Worm (Caenorhabditis elegans): ENCODE data around the gene F27D9.12.

Gene F27D9.12

ce11 chrX:7655469-7656003, 1.2 kb downstream of the F27D9.12 start:
- no peak for TF ChIP-seq ceh-83 (GFP tag; optimal IDR thresholded peaks at IDR 0.05)
- TF ChIP-seq cnd-1 (tag; optimal IDR thresholded peaks at IDR 0.05): no peak
- peak; percentile 46 for TF ChIP-seq zip-8 (tag; optimal IDR thresholded peaks at IDR 0.05)
- peak; percentile 79 for TF ChIP-seq ces-1 (GFP tag; optimal IDR thresholded peaks at IDR 0.05)

DNA sequence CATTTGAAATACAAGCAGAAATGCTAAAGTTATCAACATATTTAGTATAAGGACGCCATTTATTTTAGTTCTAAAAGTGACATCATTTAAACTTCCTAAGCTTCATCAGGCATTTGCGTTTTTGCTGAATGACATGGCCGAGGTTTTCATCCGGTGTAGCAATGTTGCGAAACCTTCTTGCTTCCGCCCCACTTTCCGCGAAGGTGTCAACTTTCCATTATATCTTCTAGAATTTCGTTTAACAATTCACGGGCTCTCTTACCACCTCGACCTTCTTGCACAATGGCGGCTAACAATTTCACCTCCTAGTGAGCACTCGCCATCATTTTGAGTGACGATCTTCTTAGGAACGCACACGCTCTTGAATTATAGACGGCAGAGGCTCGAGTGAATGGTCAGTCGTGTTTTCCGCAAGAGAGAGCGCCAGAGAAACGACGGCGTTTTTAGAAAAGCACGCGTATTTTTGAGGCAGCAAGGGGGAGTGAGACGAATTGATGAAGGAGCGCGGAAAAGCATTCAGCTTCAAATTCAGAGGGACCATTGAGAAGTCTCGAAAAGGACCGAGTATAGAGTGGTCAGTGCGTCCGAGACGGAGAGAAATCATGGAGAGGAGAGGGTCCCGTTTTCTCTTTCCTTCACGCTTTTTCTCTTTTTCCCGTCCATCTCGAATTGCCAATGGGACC, 2.9 kb downstream of the F27D9.12 start:
- TF ChIP-seq unc-120 (tag; optimal IDR thresholded peaks at IDR 0.05; ENCODE audit: poor library complexity, severe bottlenecking) (peak; percentile 25), flh-1 (GFP tag; optimal IDR thresholded peaks at IDR 0.05) (no peak), ces-1 (GFP tag; optimal IDR thresholded peaks at IDR 0.05) (peak; percentile 32), drap-1 (GFP tag; optimal IDR thresholded peaks at IDR 0.05) (no peak)

ce11 chrX:7652308-7652707, 4.5 kb downstream of the F27D9.12 start:
- TF ChIP-seq nhr-76 (tag; optimal IDR thresholded peaks at IDR 0.05): no peak
- TF ChIP-seq nhr-237 (tag; optimal IDR thresholded peaks at IDR 0.05): no peak
- no peak for TF ChIP-seq M03D4.4 (tag; optimal IDR thresholded peaks at IDR 0.05)
- TF ChIP-seq drap-1 (GFP tag; optimal IDR thresholded peaks at IDR 0.05): no peak
- TF ChIP-seq ces-1 (GFP tag; optimal IDR thresholded peaks at IDR 0.05): no peak
- TF ChIP-seq lin-32 (GFP tag; optimal IDR thresholded peaks at IDR 0.05): no peak
- TF ChIP-seq bed-3 (GFP tag; optimal IDR thresholded peaks at IDR 0.05): no peak
- TF ChIP-seq unc-62 (GFP tag; optimal IDR thresholded peaks at IDR 0.05): no peak
- no peak for TF ChIP-seq tbx-8 (GFP tag; optimal IDR thresholded peaks at IDR 0.05)
- no peak for TF ChIP-seq sem-2 (GFP tag; optimal IDR thresholded peaks at IDR 0.05)
- TF ChIP-seq mab-5 (tag; optimal IDR thresholded peaks at IDR 0.05): no peak
- no peak for TF ChIP-seq pha-4 (tag; optimal IDR thresholded peaks at IDR 0.05)
- TF ChIP-seq ham-2 (GFP tag; optimal IDR thresholded peaks at IDR 0.05): no peak
- TF ChIP-seq hlh-1 (tag; optimal IDR thresholded peaks at IDR 0.05): no peak

DNA sequence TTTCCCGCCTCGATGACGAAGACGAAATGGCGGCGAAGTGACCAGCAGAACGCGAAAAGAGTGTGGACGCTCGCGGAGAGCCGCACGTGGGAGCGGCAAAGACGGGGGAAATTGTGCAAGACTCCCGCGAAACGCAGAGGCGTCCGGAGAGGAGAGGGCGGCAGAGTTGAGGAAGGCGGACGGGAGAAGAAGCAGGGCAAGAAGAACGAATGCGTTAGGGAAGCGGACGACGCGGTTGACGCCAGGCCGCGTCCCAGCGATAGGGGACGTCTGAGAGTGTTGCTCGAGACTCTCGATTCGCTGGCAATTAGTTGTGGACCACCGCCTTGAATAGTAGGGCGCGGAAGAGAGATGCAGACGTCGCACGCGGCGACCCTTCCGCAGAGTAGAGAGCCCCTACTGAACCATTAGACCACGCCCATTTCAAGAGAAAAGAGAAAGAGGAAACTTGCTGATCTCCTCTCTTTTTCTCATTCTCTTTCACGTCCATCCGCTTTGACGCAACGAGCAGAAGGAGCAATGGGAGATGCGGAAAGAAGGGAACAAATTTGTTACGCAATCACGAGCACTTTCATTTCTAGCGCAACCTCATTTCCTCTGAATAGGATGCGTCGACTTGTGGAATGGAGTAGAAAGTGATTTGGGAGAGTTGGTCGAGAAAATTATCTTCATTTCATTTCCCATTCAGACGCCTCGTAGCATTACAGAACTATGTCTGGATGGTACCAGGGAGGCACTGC, 5.4 kb downstream of the F27D9.12 start:
- no peak for TF ChIP-seq nhr-28 (tag; optimal IDR thresholded peaks at IDR 0.05)
- no peak for TF ChIP-seq nhr-2 (tag; optimal IDR thresholded peaks at IDR 0.05)
- no peak for TF ChIP-seq flh-1 (GFP tag; optimal IDR thresholded peaks at IDR 0.05)
- no peak for TF ChIP-seq elt-3 (tag; optimal IDR thresholded peaks at IDR 0.05)
- no peak for TF ChIP-seq nhr-237 (tag; optimal IDR thresholded peaks at IDR 0.05)
- peak; percentile 73 for TF ChIP-seq zip-8 (tag; optimal IDR thresholded peaks at IDR 0.05)
- TF ChIP-seq ces-1 (GFP tag; optimal IDR thresholded peaks at IDR 0.05): peak; percentile 86
- no peak for TF ChIP-seq tbx-8 (GFP tag; optimal IDR thresholded peaks at IDR 0.05)
- no peak for TF ChIP-seq mab-5 (tag; optimal IDR thresholded peaks at IDR 0.05)
- no peak for TF ChIP-seq sptf-1 (tag; optimal IDR thresholded peaks at IDR 0.05)
- no peak for TF ChIP-seq sem-2 (GFP tag; optimal IDR thresholded peaks at IDR 0.05)
- TF ChIP-seq mls-2 (tag; optimal IDR thresholded peaks at IDR 0.05): peak; percentile 38
- no peak for TF ChIP-seq ceh-43 (GFP tag; optimal IDR thresholded peaks at IDR 0.05)
- TF ChIP-seq cnd-1 (tag; optimal IDR thresholded peaks at IDR 0.05): no peak
- no peak for TF ChIP-seq ham-2 (GFP tag; optimal IDR thresholded peaks at IDR 0.05)
- no peak for TF ChIP-seq elt-1 (tag; optimal IDR thresholded peaks at IDR 0.05; ENCODE audit: borderline replicate concordance, insufficient read depth)
- TF ChIP-seq lin-32 (GFP tag; optimal IDR thresholded peaks at IDR 0.05): no peak
- no peak for TF ChIP-seq pha-4 (tag; optimal IDR thresholded peaks at IDR 0.05)
- no peak for TF ChIP-seq snpc-4 (tag; optimal IDR thresholded peaks at IDR 0.05)
- TF ChIP-seq nhr-12 (tag; optimal IDR thresholded peaks at IDR 0.05): no peak
- peak; percentile 27 for TF ChIP-seq bed-3 (GFP tag; optimal IDR thresholded peaks at IDR 0.05)
- no peak for TF ChIP-seq ceh-39 (tag; optimal IDR thresholded peaks at IDR 0.05)
- no peak for TF ChIP-seq unc-62 (GFP tag; optimal IDR thresholded peaks at IDR 0.05)
- no peak for TF ChIP-seq ceh-83 (GFP tag; optimal IDR thresholded peaks at IDR 0.05)
- TF ChIP-seq nhr-76 (tag; optimal IDR thresholded peaks at IDR 0.05): no peak
- peak; percentile 64 for TF ChIP-seq unc-120 (tag; optimal IDR thresholded peaks at IDR 0.05; ENCODE audit: poor library complexity, severe bottlenecking)
- TF ChIP-seq mep-1 (tag; optimal IDR thresholded peaks at IDR 0.05): no peak
- no peak for TF ChIP-seq ztf-11 (tag; optimal IDR thresholded peaks at IDR 0.05)
- peak; percentile 25 for TF ChIP-seq lin-13 (tag; optimal IDR thresholded peaks at IDR 0.05)
- TF ChIP-seq unc-39 (tag; optimal IDR thresholded peaks at IDR 0.05): no peak
- no peak for TF ChIP-seq M03D4.4 (tag; optimal IDR thresholded peaks at IDR 0.05)
- TF ChIP-seq drap-1 (GFP tag; optimal IDR thresholded peaks at IDR 0.05): no peak
- no peak for TF ChIP-seq blmp-1 (tag; optimal IDR thresholded peaks at IDR 0.05)
- no peak for TF ChIP-seq hlh-1 (tag; optimal IDR thresholded peaks at IDR 0.05)
